Worm (Caenorhabditis elegans) whole organism, dauer: ENCODE data around the gene clec-145.

Experiments
- unc-62 ChIP-seq: sonication (generic microtip); optimal IDR thresholded peaks from 2 replicates; lab custom pipeline; 2017; ENCODE audit warnings: missing biosample characterization, missing genetic modification reagents, missing genetic modification characterization

The clec-145 gene

DNA sequence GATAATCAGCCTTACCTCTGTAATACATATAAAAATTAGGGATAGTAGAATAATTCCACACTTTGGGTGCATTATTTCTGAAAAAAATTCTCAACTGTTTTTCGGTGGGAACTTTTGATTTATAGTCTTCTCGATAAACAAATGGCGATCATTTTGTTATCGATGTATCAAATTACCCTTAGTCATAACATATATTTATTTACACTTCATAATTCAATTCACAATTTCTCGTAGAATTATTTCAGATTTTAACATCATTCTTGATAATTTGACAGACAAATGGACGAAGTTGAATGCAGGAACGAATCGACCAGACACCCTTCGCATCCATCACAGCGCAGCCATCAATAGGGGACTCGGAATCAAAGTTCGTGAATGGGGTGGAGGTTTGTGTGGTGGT, at the start of gene clec-145:
TSS of gene clec-145 (minus strand) at position 101 of the 400 bp plus-strand sequence.
- TF ChIP-seq unc-62 (GFP tag; lab: Kevin White, UChicago): no peak

ce11 chrII:13638576-13638975, 48.2 kb upstream of the clec-145 start:
- no peak for TF ChIP-seq unc-62 (GFP tag; lab: Kevin White, UChicago)

DNA sequence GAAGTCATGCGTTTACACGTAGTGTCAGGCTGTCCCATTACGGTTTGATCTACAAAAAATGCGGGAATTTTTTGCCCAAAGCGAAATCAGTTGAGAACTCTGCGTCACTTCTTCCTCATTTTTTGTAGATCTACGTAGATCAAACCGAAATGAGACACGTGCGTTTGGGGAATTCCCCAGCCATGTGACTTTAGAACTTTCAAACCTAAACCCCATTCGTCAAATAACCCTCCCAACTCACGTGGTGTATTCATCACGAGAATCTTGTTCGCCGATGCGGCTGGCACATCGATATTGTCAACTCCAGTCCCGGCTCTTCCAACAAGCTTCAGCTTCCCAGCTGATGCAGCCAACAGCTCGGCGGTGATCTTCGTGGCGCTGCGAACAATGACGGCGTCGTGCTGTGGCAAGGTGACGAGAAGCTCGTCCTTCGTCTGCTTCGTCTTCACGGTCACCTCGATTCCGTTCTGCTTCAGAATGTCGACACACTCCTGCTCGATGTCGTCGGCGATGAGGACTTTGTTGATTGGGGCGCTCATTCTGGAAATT, 47.7 kb upstream of the clec-145 start, which contains the start of gene phdh-1:
TSS of gene phdh-1 (minus strand) at position 540 of the 549 bp plus-strand sequence.
- no peak for TF ChIP-seq unc-62 (GFP tag; lab: Kevin White, UChicago)

ce11 chrII:13637464-13637863, 47.1 kb upstream of the clec-145 start:
- TF ChIP-seq unc-62 (GFP tag; lab: Kevin White, UChicago): no peak

ce11 chrII:13636596-13636995, 46.2 kb upstream of the clec-145 start:
- TF ChIP-seq unc-62 (GFP tag; lab: Kevin White, UChicago): no peak

DNA sequence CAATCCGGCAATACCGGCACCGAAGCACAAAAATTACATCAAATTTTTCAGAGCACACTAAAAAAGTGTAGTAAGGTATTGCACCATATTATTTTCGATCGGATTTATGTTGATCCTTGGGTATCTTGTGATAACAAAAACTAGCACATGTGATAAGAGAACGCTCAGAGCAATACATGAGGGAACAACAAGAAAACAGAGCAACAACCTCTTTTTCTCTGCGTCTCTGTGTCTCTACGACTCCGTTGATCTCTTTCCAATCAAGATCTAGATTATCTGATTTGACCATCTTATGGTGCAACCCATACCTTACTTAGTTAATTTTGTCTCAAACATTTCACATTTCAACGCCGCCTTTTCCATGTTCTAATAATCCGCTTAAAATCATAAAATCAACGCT, 41.9 kb upstream of the clec-145 start, which contains the start of gene tag-10:
TSS of gene tag-10 (plus strand) at position 347 of the 400 bp plus-strand sequence.
- TF ChIP-seq unc-62 (GFP tag; lab: Kevin White, UChicago): no peak

DNA sequence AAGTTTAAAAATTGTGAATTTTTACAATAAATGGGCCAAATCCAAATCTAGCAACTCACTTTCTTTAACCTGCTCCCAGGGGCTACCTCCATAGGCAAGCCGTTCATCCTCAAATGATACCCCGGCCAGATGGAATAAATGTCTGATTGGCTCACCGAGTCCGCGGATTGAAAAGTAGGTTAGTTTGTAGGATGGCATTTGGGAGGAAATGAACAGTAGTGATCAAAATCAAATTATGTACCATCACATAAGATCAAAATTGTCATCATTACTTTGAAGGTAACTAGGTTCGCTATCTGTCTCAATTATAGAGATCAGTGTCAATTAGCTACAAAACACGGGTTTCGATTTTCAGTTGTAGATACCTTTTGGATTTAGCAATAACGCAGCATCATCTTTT, 40.3 kb upstream of the clec-145 start, which contains the start of the genes gst-17 and gst-18:
TSS of gene gst-17 (minus strand) at position 101 of the 400 bp plus-strand sequence.
TSS of gene gst-18 (minus strand) at position 198 of the 400 bp plus-strand sequence.
- no peak for TF ChIP-seq unc-62 (GFP tag; lab: Kevin White, UChicago)

ce11 chrII:13627001-13627400, 36.6 kb upstream of the clec-145 start, which contains the start of gene gst-19:
Gene gst-19, minus strand, starts transcription at chrII:13627145.
- no peak for TF ChIP-seq unc-62 (GFP tag; lab: Kevin White, UChicago)

- no peak for TF ChIP-seq unc-62 (GFP tag; lab: Kevin White, UChicago)
Observed at ce11 chrII:13624330-13624729, 34.0 kb upstream of the clec-145 start, which contains the start of gene gst-16. Gene gst-16, minus strand, starts transcription at chrII:13624440.

- TF ChIP-seq unc-62 (GFP tag; lab: Kevin White, UChicago): no peak
Observed at ce11 chrII:13617808-13618207, 27.4 kb upstream of the clec-145 start, which contains the start of gene gst-12. Gene gst-12, minus strand, starts transcription at chrII:13618061.

ce11 chrII:13616000-13616399, 25.6 kb upstream of the clec-145 start, which contains the start of gene gst-14:
Gene gst-14, minus strand, starts transcription at chrII:13616100.
- TF ChIP-seq unc-62 (GFP tag; lab: Kevin White, UChicago): no peak

DNA sequence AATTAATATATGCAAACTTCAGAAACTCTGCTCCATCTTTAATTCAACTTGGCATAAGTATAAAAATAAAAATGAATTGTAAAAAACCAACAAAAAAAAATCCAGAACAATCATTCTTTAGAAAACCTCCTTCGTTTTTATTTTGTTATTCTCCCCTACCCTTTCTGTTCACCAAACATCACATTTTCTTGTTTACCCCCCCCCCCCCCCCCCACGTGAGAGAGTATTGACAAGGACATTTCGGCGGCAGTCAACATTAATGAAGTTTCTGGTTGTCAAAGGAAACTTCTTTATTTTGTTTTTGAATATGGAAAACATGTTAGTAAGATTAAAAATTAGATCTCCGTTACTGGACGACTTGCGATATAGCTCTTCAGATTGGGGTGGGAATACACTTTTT, 24.2 kb upstream of the clec-145 start:
- TF ChIP-seq unc-62 (GFP tag; lab: Kevin White, UChicago): no peak

DNA sequence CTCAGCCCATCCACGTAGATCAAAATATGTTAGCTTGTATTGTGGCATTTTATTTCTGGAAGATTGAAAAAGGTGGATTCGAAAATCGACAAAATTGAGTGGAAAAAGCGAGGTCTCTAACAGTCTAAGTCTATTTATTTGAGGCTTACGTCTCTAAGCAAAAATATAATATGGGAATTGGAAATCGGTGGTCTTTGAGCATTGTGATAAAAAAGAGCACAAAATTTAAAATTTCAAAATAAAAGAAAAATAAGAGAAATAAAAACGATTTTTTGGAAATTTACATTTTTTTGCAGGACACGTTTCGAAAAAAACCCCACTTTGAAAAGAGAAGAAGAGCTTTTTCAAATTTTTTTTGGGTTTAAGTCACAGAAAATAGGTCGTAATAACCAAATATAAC, 22.7 kb upstream of the clec-145 start, which contains the start of gene gst-15:
TSS of gene gst-15 (minus strand) at position 101 of the 400 bp plus-strand sequence.
- no peak for TF ChIP-seq unc-62 (GFP tag; lab: Kevin White, UChicago)

DNA sequence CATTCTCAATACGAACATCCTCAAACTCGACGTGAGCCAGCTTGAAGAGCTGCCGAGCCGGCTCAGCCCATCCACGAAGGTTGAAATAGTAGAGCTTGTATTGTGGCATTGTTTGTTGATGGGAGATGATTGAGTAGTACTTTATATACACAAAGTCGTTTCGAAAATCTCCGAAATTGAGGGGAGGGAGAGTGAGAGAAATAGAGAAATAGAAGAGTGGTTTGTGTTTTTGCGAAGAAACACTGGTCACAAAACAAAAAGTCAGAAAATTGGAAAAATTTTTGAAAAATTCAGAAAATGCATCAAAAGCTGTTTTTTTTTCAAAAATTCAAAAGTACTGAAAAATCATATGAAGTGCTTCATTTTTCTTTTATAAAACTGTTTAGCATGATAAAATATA, 20.8 kb upstream of the clec-145 start, which contains the start of gene gst-24:
TSS of gene gst-24 (minus strand) at position 181 of the 400 bp plus-strand sequence.
- TF ChIP-seq unc-62 (GFP tag; lab: Kevin White, UChicago): no peak

DNA sequence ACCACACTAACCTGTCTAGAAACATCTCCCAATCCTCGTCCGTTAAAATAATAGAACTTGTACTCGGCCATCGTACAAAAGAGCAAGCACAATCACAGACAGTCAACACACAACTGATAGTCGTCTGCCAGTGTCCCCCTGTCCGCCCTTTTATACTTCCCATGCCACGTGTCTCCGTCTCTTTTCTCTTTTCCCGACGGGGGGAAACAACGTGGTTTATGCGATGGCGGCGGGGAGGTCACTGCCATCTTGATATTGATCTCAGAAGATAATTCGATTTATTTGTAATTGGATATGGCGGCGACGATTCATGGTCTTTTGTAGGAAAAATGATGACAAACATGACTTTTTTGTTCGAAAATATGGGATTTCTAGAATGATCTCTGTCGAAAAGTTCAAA, 19.3 kb upstream of the clec-145 start, which contains the start of gene gst-20:
TSS of gene gst-20 (minus strand) at position 170 of the 400 bp plus-strand sequence.
- no peak for TF ChIP-seq unc-62 (GFP tag; lab: Kevin White, UChicago)

- TF ChIP-seq unc-62 (GFP tag; lab: Kevin White, UChicago): no peak
Observed at ce11 chrII:13600904-13601303, 10.5 kb upstream of the clec-145 start, which contains the start of gene csp-1. Gene csp-1, plus strand, starts transcription at chrII:13601204.
